Worm (Caenorhabditis elegans): ENCODE measurements around the gene F35H8.2.

The F35H8.2 gene

ce11 chrII:9577630-9578029, 22.3 kb downstream of the F35H8.2 start:
- TF ChIP-seq fkh-3 (tag; optimal IDR thresholded peaks at IDR 0.05) = no peak
- TF ChIP-seq nfyb-1 (GFP tag; IDR thresholded peaks at IDR 0.05) = 0 out of 2 replicates have a peak, but pooled peaks have one; percentile 33

- TF ChIP-seq B0035.1 (tag; optimal IDR thresholded peaks at IDR 0.05) = no peak
- TF ChIP-seq nhr-27 (tag; optimal IDR thresholded peaks at IDR 0.05) = no peak
- TF ChIP-seq F37B4.10 (GFP tag; IDR thresholded peaks at IDR 0.05) = no peak
- no peak for TF ChIP-seq atf-7 (tag; optimal IDR thresholded peaks at IDR 0.05)
- no peak for TF ChIP-seq zim-3 (tag; optimal IDR thresholded peaks at IDR 0.05)
- no peak for TF ChIP-seq tbx-9 (tag; optimal IDR thresholded peaks at IDR 0.05; ENCODE audit: borderline replicate concordance)
Observed at ce11 chrII:9583461-9583860, 28.2 kb downstream of the F35H8.2 start, which contains the start of gene wee-1.1. TSS of gene wee-1.1 (minus strand) at chrII:9583561.

- TF ChIP-seq ztf-3 (GFP tag; optimal IDR thresholded peaks at IDR 0.05) = no peak
- peak; percentile 5 for TF ChIP-seq nhr-80 (tag; optimal IDR thresholded peaks at IDR 0.05)
Observed at ce11 chrII:9586734-9587209, 31.5 kb downstream of the F35H8.2 start, which contains the start of gene ugt-58. TSS of gene ugt-58 (minus strand) at chrII:9586784.

- TF ChIP-seq Y79H2A.3 (GFP tag; conservative IDR thresholded peaks at IDR 0.05) = no peak
- no peak for TF ChIP-seq F57C9.4 (tag; optimal IDR thresholded peaks at IDR 0.05)
- no peak for TF ChIP-seq snpc-4 (GFP tag; optimal IDR thresholded peaks at IDR 0.05)
- TF ChIP-seq snpc-4 (tag; optimal IDR thresholded peaks at IDR 0.05) = no peak
- no peak for TF ChIP-seq lin-40 (tag; optimal IDR thresholded peaks at IDR 0.05)
- no peak for TF ChIP-seq rcor-1 (GFP tag; IDR thresholded peaks at IDR 0.05)
- no peak for TF ChIP-seq sptf-2 (GFP tag; optimal IDR thresholded peaks at IDR 0.05)
- no peak for TF ChIP-seq attf-3 (GFP tag; conservative IDR thresholded peaks at IDR 0.05)
- no peak for TF ChIP-seq F55B11.4 (tag; optimal IDR thresholded peaks at IDR 0.05; ENCODE audit: borderline replicate concordance, insufficient read depth)
- no peak for TF ChIP-seq attf-5 (GFP tag; optimal IDR thresholded peaks at IDR 0.05)
- TF ChIP-seq ceh-40 (GFP tag; IDR thresholded peaks at IDR 0.05) = no peak
Observed at ce11 chrII:9589667-9590066, 34.4 kb downstream of the F35H8.2 start, which contains the start of gene eral-1. TSS of gene eral-1 (minus strand) at chrII:9589767.

- TF ChIP-seq mxl-1 (tag; optimal IDR thresholded peaks at IDR 0.05) = no peak
- peak; percentile 76; the same call in 1 of the 2 replicates for TF ChIP-seq K11D2.4 (GFP tag; IDR thresholded peaks at IDR 0.05)
- TF ChIP-seq F23B12.7 (tag; optimal IDR thresholded peaks at IDR 0.05; ENCODE audit: insufficient read depth) = no peak
- TF ChIP-seq B0261.1 (tag; optimal IDR thresholded peaks at IDR 0.05) = no peak
- TF ChIP-seq cebp-1 (GFP tag; IDR thresholded peaks at IDR 0.05) = no peak
- TF ChIP-seq cebp-1 (tag; optimal IDR thresholded peaks at IDR 0.05) = peak; percentile 58
- peak; percentile 63; the same call in 1 of the 2 replicates for TF ChIP-seq mcd-1 (GFP tag; IDR thresholded peaks at IDR 0.05)
- peak; percentile 33 for TF ChIP-seq akir-1 (GFP tag; optimal IDR thresholded peaks at IDR 0.05)
- peak; percentile 93 for TF ChIP-seq ZK185.1 (tag; optimal IDR thresholded peaks at IDR 0.05; ENCODE audit: poor library complexity, severe bottlenecking)
- no peak for TF ChIP-seq lag-1 (GFP tag; IDR thresholded peaks at IDR 0.05)
- peak; percentile 29 for TF ChIP-seq chd-7 (tag; optimal IDR thresholded peaks at IDR 0.05)
- peak; percentile 44 for TF ChIP-seq athp-1 (tag; optimal IDR thresholded peaks at IDR 0.05)
- TF ChIP-seq nhr-120 (GFP tag; IDR thresholded peaks at IDR 0.05) = no peak
- no peak for TF ChIP-seq Y53F4B.3 (GFP tag; IDR thresholded peaks at IDR 0.05)
- TF ChIP-seq ceh-27 (GFP tag; optimal IDR thresholded peaks at IDR 0.05) = peak; percentile 69
- no peak for TF ChIP-seq F52B5.7 (tag; optimal IDR thresholded peaks at IDR 0.05)
- TF ChIP-seq ztf-26 (tag; optimal IDR thresholded peaks at IDR 0.05) = no peak
- TF ChIP-seq F39B2.1 (GFP tag; IDR thresholded peaks at IDR 0.05) = no peak
- TF ChIP-seq nhr-27 (tag; optimal IDR thresholded peaks at IDR 0.05) = no peak
- TF ChIP-seq ztf-6 (GFP tag; IDR thresholded peaks at IDR 0.05) = 0 out of 2 replicates have a peak, but pooled peaks have one; percentile 34
- TF ChIP-seq hmg-1.2 (GFP tag; IDR thresholded peaks at IDR 0.05) = no peak
- no peak for TF ChIP-seq nhr-90 (tag; optimal IDR thresholded peaks at IDR 0.05)
- TF ChIP-seq pbrm-1 (GFP tag; IDR thresholded peaks at IDR 0.05) = no peak
- peak; percentile 70 for TF ChIP-seq lin-40 (tag; optimal IDR thresholded peaks at IDR 0.05)
Observed at ce11 chrII:9591071-9591470, 35.8 kb downstream of the F35H8.2 start, which contains the start of the genes E02H1.1 and tag-124. TSS of gene E02H1.1 (minus strand) at chrII:9591164. TSS of gene tag-124 (plus strand) at chrII:9591292.

All from whole organism, young adult.